Fruit fly (Drosophila melanogaster): ENCODE measurements around the gene CG6996.
A peak's percentile ranks its signal among the peaks of the same experiment; 100 is the strongest.

The CG6996 gene

dm6 chr3L:20193748-20194058 lies 13.6 kb upstream of the CG6996 start (continued):
- TF ChIP-seq CG2116 (GFP tag; optimal IDR thresholded peaks at IDR 0.05), result no peak
- TF ChIP-seq CG31224 (GFP tag; IDR thresholded peaks at IDR 0.05), result no peak
- TF ChIP-seq vnd (GFP tag; IDR thresholded peaks at IDR 0.05; ENCODE audit: partially characterized antibody), result no peak
- TF ChIP-seq Hr3 (GFP tag; optimal IDR thresholded peaks at IDR 0.05), result no peak
- TF ChIP-seq CG7987 (GFP tag; optimal IDR thresholded peaks at IDR 0.05), result no peak
- TF ChIP-seq ttk (GFP tag; IDR thresholded peaks at IDR 0.05), result no peak
- no peak for TF ChIP-seq Nf-YC (tag; optimal IDR thresholded peaks at IDR 0.05)
- peak; percentile 73 for TF ChIP-seq grn (GFP tag; optimal IDR thresholded peaks at IDR 0.05)
- TF ChIP-seq trem (tag; optimal IDR thresholded peaks at IDR 0.05), result no peak
- TF ChIP-seq CG10654 (GFP tag; optimal IDR thresholded peaks at IDR 0.05), result no peak
- no peak for TF ChIP-seq CG14667 (GFP tag; IDR thresholded peaks at IDR 0.05)
- TF ChIP-seq crp (GFP tag; optimal IDR thresholded peaks at IDR 0.05), result no peak
- no peak for TF ChIP-seq CG7839 (tag; optimal IDR thresholded peaks at IDR 0.05)
- TF ChIP-seq CG1792 (GFP tag; optimal IDR thresholded peaks at IDR 0.05), result no peak
- TF ChIP-seq gsb (GFP tag; IDR thresholded peaks at IDR 0.05), result no peak
- TF ChIP-seq CG17359 (tag; optimal IDR thresholded peaks at IDR 0.05), result no peak
- TF ChIP-seq Med (GFP tag), result peak; percentile 0
- TF ChIP-seq Aef1 (GFP tag; IDR thresholded peaks at IDR 0.05), result no peak
- TF ChIP-seq CG2712 (tag; optimal IDR thresholded peaks at IDR 0.05), result no peak
- TF ChIP-seq grau (tag; optimal IDR thresholded peaks at IDR 0.05), result no peak
- no peak for TF ChIP-seq CG7271 (tag; optimal IDR thresholded peaks at IDR 0.05)
- no peak for TF ChIP-seq CG30020 (tag; optimal IDR thresholded peaks at IDR 0.05)
- TF ChIP-seq gem (tag; optimal IDR thresholded peaks at IDR 0.05), result no peak
- no peak for TF ChIP-seq Taf1 (GFP tag; IDR thresholded peaks at IDR 0.05)
- no peak for TF ChIP-seq CG3163 (GFP tag; optimal IDR thresholded peaks at IDR 0.05)
- TF ChIP-seq cg (GFP tag; optimal IDR thresholded peaks at IDR 0.05), result no peak
- TF ChIP-seq az2 (GFP tag; optimal IDR thresholded peaks at IDR 0.05), result no peak
- TF ChIP-seq CG15696 (tag; optimal IDR thresholded peaks at IDR 0.05), result no peak
- no peak for TF ChIP-seq B-H2 (GFP tag; optimal IDR thresholded peaks at IDR 0.05)
- TF ChIP-seq HHEX (GFP tag; optimal IDR thresholded peaks at IDR 0.05), result no peak
- TF ChIP-seq kah (GFP tag; optimal IDR thresholded peaks at IDR 0.05), result no peak
- peak; percentile 97 for TF ChIP-seq exex (tag; optimal IDR thresholded peaks at IDR 0.05)
- no peak for TF ChIP-seq CG17385 (GFP tag; optimal IDR thresholded peaks at IDR 0.05)
- TF ChIP-seq sc (optimal IDR thresholded peaks at IDR 0.05), result no peak
- TF ChIP-seq sc (GFP tag; optimal IDR thresholded peaks at IDR 0.05), result no peak
- TF ChIP-seq CG12659 (GFP tag; optimal IDR thresholded peaks at IDR 0.05), result no peak
- no peak for TF ChIP-seq row (GFP tag; IDR thresholded peaks at IDR 0.05)
- no peak for TF ChIP-seq Antp (GFP tag; optimal IDR thresholded peaks at IDR 0.05)
- no peak for TF ChIP-seq CG10462 (GFP tag; optimal IDR thresholded peaks at IDR 0.05)
- TF ChIP-seq sug (tag; optimal IDR thresholded peaks at IDR 0.05), result peak; percentile 73
- peak; percentile 90 for TF ChIP-seq CG34376 (GFP tag; optimal IDR thresholded peaks at IDR 0.05)
- no peak for TF ChIP-seq trh (GFP tag; optimal IDR thresholded peaks at IDR 0.05)
- peak; percentile 35 for TF ChIP-seq cwo (GFP tag; optimal IDR thresholded peaks at IDR 0.05)
- no peak for TF ChIP-seq rib (GFP tag; IDR thresholded peaks at IDR 0.05)
- no peak for TF ChIP-seq oc (tag; optimal IDR thresholded peaks at IDR 0.05)
- TF ChIP-seq Ssrp (tag; optimal IDR thresholded peaks at IDR 0.05), result no peak
- TF ChIP-seq CG4328 (GFP tag; optimal IDR thresholded peaks at IDR 0.05), result no peak
- TF ChIP-seq caup (GFP tag; optimal IDR thresholded peaks at IDR 0.05; ENCODE audit: severe bottlenecking), result no peak
- TF ChIP-seq Six4 (GFP tag; optimal IDR thresholded peaks at IDR 0.05), result no peak
- TF ChIP-seq toy (GFP tag; IDR thresholded peaks at IDR 0.05), result no peak
- no peak for TF ChIP-seq Mad (GFP tag; optimal IDR thresholded peaks at IDR 0.05)
- no peak for TF ChIP-seq CG34224 (GFP tag; IDR thresholded peaks at IDR 0.05; ENCODE audit: partially characterized antibody)

Data from whole organism, embryonic.